Worm (Caenorhabditis elegans): Measurements from ENCODE around the gene gsy-1.
A peak's percentile ranks its signal among the peaks of the same experiment; 100 is the strongest.

Gene gsy-1

DNA sequence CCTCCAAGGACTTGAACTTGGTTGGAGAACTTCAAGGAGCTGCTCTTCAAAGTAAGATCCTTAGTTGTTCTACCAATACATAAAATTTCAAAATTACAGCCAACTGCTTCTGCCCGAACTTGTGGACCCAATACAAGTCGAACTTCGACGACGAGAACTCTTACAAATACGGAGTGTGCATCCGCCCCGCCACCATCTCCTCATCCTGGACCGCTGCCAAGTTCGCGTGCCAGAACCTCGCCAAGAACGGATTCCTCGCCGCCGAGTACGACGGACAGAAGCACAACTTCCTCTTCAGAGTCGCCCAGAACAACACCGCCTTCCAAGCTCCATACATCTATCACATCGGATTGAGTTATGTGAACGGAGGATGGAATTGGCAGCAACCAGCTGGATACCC is 18.7 kb upstream of the gsy-1 start:
- no peak for TF ChIP-seq pqm-1 (tag; optimal IDR thresholded peaks at IDR 0.05)
- TF ChIP-seq fkh-2 (tag; optimal IDR thresholded peaks at IDR 0.05) = no peak
- no peak for TF ChIP-seq nhr-76 (tag; optimal IDR thresholded peaks at IDR 0.05)
- no peak for TF ChIP-seq nhr-11 (tag; optimal IDR thresholded peaks at IDR 0.05)
- TF ChIP-seq nhr-237 (tag; optimal IDR thresholded peaks at IDR 0.05) = no peak

- TF ChIP-seq egl-5 (tag; optimal IDR thresholded peaks at IDR 0.05) (no peak), elt-2 (tag; optimal IDR thresholded peaks at IDR 0.05) (peak; percentile 96), pqm-1 (tag; optimal IDR thresholded peaks at IDR 0.05) (peak; percentile 72), sea-2 (GFP tag; optimal IDR thresholded peaks at IDR 0.05) (no peak), jun-1 (tag; optimal IDR thresholded peaks at IDR 0.05) (peak; percentile 30), pha-4 (tag; optimal IDR thresholded peaks at IDR 0.05) (peak; percentile 39), elt-1 (tag; optimal IDR thresholded peaks at IDR 0.05) (no peak), lin-39 (tag; optimal IDR thresholded peaks at IDR 0.05) (no peak), ceh-9 (tag; optimal IDR thresholded peaks at IDR 0.05) (no peak)
Observed at ce11 chrII:12895078-12895670, 17.3 kb upstream of the gsy-1 start, which contains the start of the genes clec-62 and clec-63. TSS of gene clec-62 (minus strand) at chrII:12895128. TSS of gene clec-63 (plus strand) at chrII:12895638.

DNA sequence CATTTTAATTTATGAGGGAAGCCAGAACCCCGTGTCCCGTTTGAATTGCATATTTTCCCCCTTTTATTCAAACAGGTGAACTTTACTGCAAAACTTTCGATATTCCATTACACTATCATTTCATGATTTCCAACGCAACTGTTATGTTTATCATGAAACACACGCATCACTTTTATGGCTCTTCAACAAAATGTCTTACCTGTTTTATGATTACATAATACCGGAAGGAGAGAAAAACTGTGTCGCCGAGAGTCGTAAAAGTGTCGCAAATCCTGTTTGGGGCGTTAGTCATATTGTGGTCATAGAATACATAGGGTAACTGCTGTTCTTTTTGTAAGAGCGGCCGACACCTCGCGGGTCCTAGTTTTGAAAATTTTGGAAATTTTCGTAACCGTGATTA is 14.5 kb upstream of the gsy-1 start:
- TF ChIP-seq sea-2 (GFP tag; optimal IDR thresholded peaks at IDR 0.05) (no peak), pqm-1 (tag; optimal IDR thresholded peaks at IDR 0.05) (peak; percentile 18), jun-1 (tag; optimal IDR thresholded peaks at IDR 0.05) (peak; percentile 26), elt-2 (tag; optimal IDR thresholded peaks at IDR 0.05) (peak; percentile 57)

ce11 chrII:12888471-12888870 is 10.6 kb upstream of the gsy-1 start, which contains the start of gene F35C5.3:
TSS of gene F35C5.3 (plus strand) at chrII:12888771.
- TF ChIP-seq egl-5 (tag; optimal IDR thresholded peaks at IDR 0.05) = no peak
- TF ChIP-seq ama-1 (optimal IDR thresholded peaks at IDR 0.05) = no peak
- TF ChIP-seq ceh-9 (tag; optimal IDR thresholded peaks at IDR 0.05) = no peak
- no peak for TF ChIP-seq nfya-1 (tag; optimal IDR thresholded peaks at IDR 0.05; ENCODE audit: insufficient read depth)
- TF ChIP-seq nhr-76 (tag; optimal IDR thresholded peaks at IDR 0.05) = no peak
- no peak for TF ChIP-seq lin-39 (tag; optimal IDR thresholded peaks at IDR 0.05)
- no peak for TF ChIP-seq egl-27 (tag; optimal IDR thresholded peaks at IDR 0.05)
- TF ChIP-seq lin-15B (tag; optimal IDR thresholded peaks at IDR 0.05) = no peak
- no peak for TF ChIP-seq ceh-28 (tag; optimal IDR thresholded peaks at IDR 0.05)
- TF ChIP-seq jun-1 (tag; optimal IDR thresholded peaks at IDR 0.05) = no peak
- TF ChIP-seq ceh-82 (tag; optimal IDR thresholded peaks at IDR 0.05) = no peak

DNA sequence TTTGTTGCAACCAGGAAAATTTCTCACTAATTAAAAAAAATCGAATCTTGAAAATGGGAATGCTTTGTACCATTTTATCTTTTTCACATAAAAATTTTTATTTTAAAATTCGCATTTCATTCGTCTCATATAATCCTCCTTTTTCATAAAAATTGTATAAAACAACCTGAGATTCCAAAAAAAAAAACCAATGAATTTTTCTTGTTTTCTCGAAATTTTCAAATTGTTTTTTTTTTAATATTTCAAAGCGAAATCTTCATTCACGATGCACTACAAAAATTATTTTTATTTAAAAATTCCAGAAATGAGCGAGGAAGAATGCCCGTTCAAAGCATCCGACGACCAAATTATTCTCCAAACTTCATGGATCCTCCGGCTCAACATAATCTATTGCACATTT is 7.1 kb upstream of the gsy-1 start, which contains the start of gene sra-14:
Gene sra-14, plus strand, starts transcription at position 301 of the 400 bp plus-strand sequence.
- no peak for TF ChIP-seq ceh-82 (tag; optimal IDR thresholded peaks at IDR 0.05)
- TF ChIP-seq nhr-25 (tag; optimal IDR thresholded peaks at IDR 0.05) = no peak
- TF ChIP-seq lin-39 (tag; optimal IDR thresholded peaks at IDR 0.05) = no peak
- TF ChIP-seq nfya-1 (tag; optimal IDR thresholded peaks at IDR 0.05; ENCODE audit: insufficient read depth) = no peak
- TF ChIP-seq ama-1 (optimal IDR thresholded peaks at IDR 0.05) = no peak
- no peak for TF ChIP-seq pqm-1 (tag; optimal IDR thresholded peaks at IDR 0.05)
- no peak for TF ChIP-seq ceh-28 (tag; optimal IDR thresholded peaks at IDR 0.05)
- no peak for TF ChIP-seq snpc-4 (tag; optimal IDR thresholded peaks at IDR 0.05)
- TF ChIP-seq elt-1 (tag; optimal IDR thresholded peaks at IDR 0.05) = no peak
- TF ChIP-seq skn-1 (tag; optimal IDR thresholded peaks at IDR 0.05) = no peak
- TF ChIP-seq fkh-10 (GFP tag; optimal IDR thresholded peaks at IDR 0.05) = no peak
- no peak for TF ChIP-seq ZK546.5 (tag; optimal IDR thresholded peaks at IDR 0.05)
- TF ChIP-seq ztf-11 (tag; optimal IDR thresholded peaks at IDR 0.05) = no peak
- TF ChIP-seq R02D3.7 (tag; optimal IDR thresholded peaks at IDR 0.05) = no peak
- TF ChIP-seq ceh-9 (tag; optimal IDR thresholded peaks at IDR 0.05) = no peak
- TF ChIP-seq hmg-11 (tag; optimal IDR thresholded peaks at IDR 0.05) = no peak
- no peak for TF ChIP-seq elt-3 (tag; optimal IDR thresholded peaks at IDR 0.05)
- no peak for TF ChIP-seq jun-1 (tag; optimal IDR thresholded peaks at IDR 0.05)
- TF ChIP-seq nhr-12 (tag; optimal IDR thresholded peaks at IDR 0.05) = no peak

ce11 chrII:12880406-12880805 is 2.5 kb upstream of the gsy-1 start, which contains the start of gene F35C5.1:
TSS of gene F35C5.1 (plus strand) at chrII:12880804.
- TF ChIP-seq fkh-10 (GFP tag; optimal IDR thresholded peaks at IDR 0.05) (no peak), ceh-82 (tag; optimal IDR thresholded peaks at IDR 0.05) (no peak), mml-1 (tag; optimal IDR thresholded peaks at IDR 0.05) (no peak), hmg-11 (tag; optimal IDR thresholded peaks at IDR 0.05) (no peak), ztf-4 (tag; optimal IDR thresholded peaks at IDR 0.05) (no peak), ceh-28 (tag; optimal IDR thresholded peaks at IDR 0.05) (no peak), R02D3.7 (tag; optimal IDR thresholded peaks at IDR 0.05) (no peak), zag-1 (tag; optimal IDR thresholded peaks at IDR 0.05) (no peak), jun-1 (tag; optimal IDR thresholded peaks at IDR 0.05) (no peak), ZK546.5 (tag; optimal IDR thresholded peaks at IDR 0.05) (no peak), nfya-1 (tag; optimal IDR thresholded peaks at IDR 0.05; ENCODE audit: insufficient read depth) (no peak), nhr-43 (tag; optimal IDR thresholded peaks at IDR 0.05; ENCODE audit: poor library complexity, severe bottlenecking) (no peak)
